Worm (Caenorhabditis elegans) whole organism, L3 larva: ENCODE results near the gene K01D12.20.

Experiments used
- aly-2 ChIP-seq: fragments of 150-350 bp; optimal IDR thresholded peaks from 2 replicates; lab custom pipeline; 2014; ENCODE audit warnings: missing biosample characterization, missing genetic modification characterization
- ceh-16 ChIP-seq: sonication (generic microtip); optimal IDR thresholded peaks from 2 replicates; lab custom pipeline; 2017; ENCODE audit warnings: missing biosample characterization, missing genetic modification characterization
- ceh-28 ChIP-seq: fragments of 150-350 bp; optimal IDR thresholded peaks from 2 replicates; lab custom pipeline; 2014; ENCODE audit warnings: missing biosample characterization, missing genetic modification reagents, missing genetic modification characterization
- ceh-82 ChIP-seq: fragments of 150-350 bp; optimal IDR thresholded peaks from 2 replicates; lab custom pipeline; 2014; ENCODE audit warnings: missing biosample characterization, missing genetic modification characterization
- ceh-9 ChIP-seq: sonication (generic microtip); optimal IDR thresholded peaks from 2 replicates; lab custom pipeline; 2018; ENCODE audit warnings: missing biosample characterization, missing genetic modification characterization
- daf-12 ChIP-seq: fragments of 150-350 bp; optimal IDR thresholded peaks from 2 replicates; lab custom pipeline; 2014; ENCODE audit warnings: missing biosample characterization, missing genetic modification reagents, missing genetic modification characterization
- egl-5 ChIP-seq: fragments of 150-350 bp; optimal IDR thresholded peaks from 2 replicates; lab custom pipeline; 2017; ENCODE audit warnings: missing biosample characterization, missing genetic modification reagents, missing genetic modification characterization, inconsistent platforms
- elt-1 ChIP-seq: fragments of 150-350 bp; optimal IDR thresholded peaks from 2 replicates; lab custom pipeline; 2014; ENCODE audit warnings: missing biosample characterization, missing genetic modification characterization
- elt-2 ChIP-seq: sonication (generic microtip); optimal IDR thresholded peaks from 2 replicates; lab custom pipeline; 2016; ENCODE audit warnings: missing genetic modification reagents, mild to moderate bottlenecking, missing genetic modification characterization, missing compliant biosample characterization
- elt-3 ChIP-seq, 3 experiments: fragments of 150-350 bp in 1 of 3; sonication (generic microtip) in 2 of 3; optimal IDR thresholded peaks; 2 replicates in 2 of 3; 4 replicates in 1 of 3; lab custom pipeline; 2014 to 2017; ENCODE audit warnings: missing biosample characterization in 3 of 3, missing genetic modification characterization in 3 of 3
- fkh-10 ChIP-seq: sonication (generic microtip); optimal IDR thresholded peaks from 2 replicates; lab custom pipeline; 2017; ENCODE audit warnings: missing biosample characterization, missing genetic modification reagents, missing genetic modification characterization
- fkh-2 ChIP-seq: fragments of 150-350 bp; optimal IDR thresholded peaks from 2 replicates; lab custom pipeline; 2014; ENCODE audit warnings: missing biosample characterization, missing genetic modification reagents, missing genetic modification characterization
- hmg-11 ChIP-seq: sonication (generic microtip); optimal IDR thresholded peaks from 2 replicates; lab custom pipeline; 2016; ENCODE audit warnings: missing genetic modification characterization, missing compliant biosample characterization
- jun-1 ChIP-seq: fragments of 150-350 bp; optimal IDR thresholded peaks from 2 replicates; lab custom pipeline; 2014; ENCODE audit warnings: missing biosample characterization, missing genetic modification reagents, missing genetic modification characterization
- lin-15B ChIP-seq: fragments of 150-350 bp; optimal IDR thresholded peaks from 2 replicates; lab custom pipeline; 2014; ENCODE audit warnings: missing biosample characterization, missing genetic modification characterization
- lin-39 ChIP-seq: fragments of 150-350 bp; optimal IDR thresholded peaks from 2 replicates; lab custom pipeline; 2018; ENCODE audit warnings: missing biosample characterization, missing genetic modification reagents, missing genetic modification characterization
- mdl-1 ChIP-seq: fragments of 150-350 bp; optimal IDR thresholded peaks from 2 replicates; lab custom pipeline; 2014; ENCODE audit warnings: missing biosample characterization, missing genetic modification characterization
- mml-1 ChIP-seq: fragments of 150-350 bp; sonication (generic microtip); optimal IDR thresholded peaks from 3 replicates; lab custom pipeline; 2014; ENCODE audit warnings: missing biosample characterization, missing genetic modification characterization
- nfya-1 ChIP-seq: sonication (generic microtip); optimal IDR thresholded peaks from 2 replicates; lab custom pipeline; 2017; ENCODE audit warnings: missing genetic modification characterization, mild to moderate bottlenecking, missing compliant biosample characterization, antibody characterized with exemption, moderate library complexity; ENCODE audit not compliant: insufficient read depth
- nhr-23 ChIP-seq: fragments of 150-350 bp; optimal IDR thresholded peaks from 2 replicates; lab custom pipeline; 2014; ENCODE audit warnings: missing biosample characterization, missing genetic modification reagents, missing genetic modification characterization
- nhr-237 ChIP-seq: fragments of 150-350 bp; optimal IDR thresholded peaks from 2 replicates; lab custom pipeline; 2014; ENCODE audit warnings: missing biosample characterization, missing genetic modification characterization
- nhr-43 ChIP-seq: sonication (generic microtip); optimal IDR thresholded peaks from 2 replicates; lab custom pipeline; 2016; ENCODE audit warnings: mild to moderate bottlenecking, missing genetic modification characterization, missing compliant biosample characterization; ENCODE audit not compliant: poor library complexity, severe bottlenecking
- nhr-67 ChIP-seq: fragments of 150-350 bp; optimal IDR thresholded peaks from 2 replicates; lab custom pipeline; 2014; ENCODE audit warnings: missing biosample characterization, missing genetic modification characterization
- nhr-76 ChIP-seq: fragments of 150-350 bp; sonication (generic microtip); optimal IDR thresholded peaks from 5 replicates; lab custom pipeline; 2014; ENCODE audit warnings: missing biosample characterization, missing genetic modification characterization
- nhr-77 ChIP-seq: fragments of 150-350 bp; optimal IDR thresholded peaks from 2 replicates; lab custom pipeline; 2014; ENCODE audit warnings: missing biosample characterization, missing genetic modification characterization
- pha-4 ChIP-seq: fragments of 150-350 bp; optimal IDR thresholded peaks from 2 replicates; lab custom pipeline; 2014; ENCODE audit warnings: missing biosample characterization, missing genetic modification reagents, missing genetic modification characterization
- pqm-1 ChIP-seq: fragments of 150-350 bp; optimal IDR thresholded peaks from 2 replicates; lab custom pipeline; 2017; ENCODE audit warnings: missing biosample characterization, missing genetic modification characterization, inconsistent platforms
- skn-1 ChIP-seq: fragments of 150-350 bp; optimal IDR thresholded peaks from 2 replicates; lab custom pipeline; 2014; ENCODE audit warnings: missing biosample characterization, missing genetic modification characterization
- snpc-4 ChIP-seq: fragments of 150-350 bp; optimal IDR thresholded peaks from 2 replicates; lab custom pipeline; 2014; ENCODE audit warnings: missing biosample characterization, missing genetic modification characterization
- tbx-2 ChIP-seq: sonication (generic microtip); optimal IDR thresholded peaks from 2 replicates; lab custom pipeline; 2016; ENCODE audit warnings: mild to moderate bottlenecking, missing genetic modification characterization, missing compliant biosample characterization
- unc-39 ChIP-seq: sonication (generic microtip); optimal IDR thresholded peaks from 4 replicates; lab custom pipeline; 2017; ENCODE audit warnings: missing biosample characterization, missing genetic modification characterization
- unc-62 ChIP-seq: fragments of 150-350 bp; sonication (generic microtip); optimal IDR thresholded peaks from 4 replicates; lab custom pipeline; 2014; ENCODE audit warnings: missing biosample characterization, missing genetic modification reagents, missing genetic modification characterization
- zag-1 ChIP-seq: fragments of 150-350 bp; optimal IDR thresholded peaks from 2 replicates; lab custom pipeline; 2014; ENCODE audit warnings: missing biosample characterization, missing genetic modification characterization
- ztf-11 ChIP-seq: fragments of 150-350 bp; optimal IDR thresholded peaks from 2 replicates; lab custom pipeline; 2014; ENCODE audit warnings: missing biosample characterization, missing genetic modification characterization

K01D12.20 gene

DNA sequence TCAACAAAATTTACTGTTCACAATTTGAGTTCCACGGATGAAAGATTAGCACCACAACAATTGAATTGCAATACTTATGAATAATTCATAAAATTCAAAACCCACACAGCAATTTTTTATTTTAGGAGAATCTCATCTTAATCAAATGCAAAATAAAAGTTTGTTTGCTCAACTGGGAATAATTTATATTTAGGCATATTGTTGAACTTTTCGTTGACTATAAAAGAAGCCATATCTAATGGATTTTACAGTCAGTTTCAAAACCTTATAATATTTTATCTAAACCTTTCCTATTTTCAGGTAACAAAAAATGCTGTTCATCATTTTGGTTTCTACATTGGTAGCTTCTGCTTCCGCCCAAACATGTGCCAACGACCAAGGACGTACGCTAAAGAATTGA, 17.7 kb upstream of the K01D12.20 start, which contains the start of gene C54D10.3:
C54D10.3 (plus strand) TSS at position 301 of the 400 bp plus-strand sequence.
- TF ChIP-seq ztf-11 (tag; lab: Kevin White, UChicago) (no peak), nhr-77 (tag; lab: Kevin White, UChicago) (no peak), ceh-16 (tag; lab: Kevin White, UChicago) (no peak), mdl-1 (tag; lab: Kevin White, UChicago) (no peak), unc-39 (tag; lab: Kevin White, UChicago) (no peak), jun-1 (no peak), fkh-10 (GFP tag; lab: Kevin White, UChicago) (no peak), tbx-2 (tag; lab: Kevin White, UChicago) (no peak), ceh-82 (no peak), aly-2 (tag; lab: Kevin White, UChicago) (no peak), nfya-1 (tag; lab: Kevin White, UChicago) (no peak), ceh-9 (tag; lab: Kevin White, UChicago) (no peak), nhr-76 (tag; lab: Kevin White, UChicago) (no peak), fkh-2 (tag; lab: Kevin White, UChicago) (no peak), zag-1 (tag; lab: Kevin White, UChicago) (no peak), unc-62 (GFP tag; lab: Kevin White, UChicago) (no peak)
- TF ChIP-seq, all 47 proteins: peak for 0

DNA sequence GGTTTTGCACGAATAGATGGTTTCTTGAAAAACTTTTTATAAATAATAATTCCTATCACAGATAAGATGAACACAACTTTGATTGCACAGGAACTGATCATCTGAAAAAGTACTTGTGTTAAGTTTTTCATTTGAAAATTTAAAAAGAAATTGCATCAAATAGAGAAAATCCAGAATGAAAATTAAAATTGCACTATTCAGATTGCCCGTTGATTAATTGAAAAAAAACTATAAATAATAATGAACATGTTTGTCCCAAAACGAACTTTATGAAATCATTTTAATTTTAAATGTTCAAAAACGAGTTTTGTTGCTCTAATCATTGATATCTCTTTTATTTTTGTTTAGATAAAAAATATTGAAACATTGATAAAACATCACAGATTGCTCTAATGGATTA, 16.7 kb upstream of the K01D12.20 start, which contains the start of gene cdr-3:
cdr-3 (minus strand) TSS at position 101 of the 400 bp plus-strand sequence.
- TF ChIP-seq ztf-11 (tag; lab: Kevin White, UChicago) (no peak), nhr-67 (tag; lab: Kevin White, UChicago) (no peak), lin-39 (tag; lab: Kevin White, UChicago) (no peak), nhr-237 (tag; lab: Kevin White, UChicago) (no peak), unc-39 (tag; lab: Kevin White, UChicago) (no peak), snpc-4 (tag; lab: Kevin White, UChicago) (no peak), hmg-11 (tag; lab: Kevin White, UChicago) (no peak), fkh-2 (tag; lab: Kevin White, UChicago) (no peak), elt-3 (tag; optimal IDR thresholded peaks at IDR 0.05; lab: Kevin White, UChicago) (no peak), nfya-1 (tag; lab: Kevin White, UChicago) (no peak), aly-2 (tag; lab: Kevin White, UChicago) (no peak), nhr-23 (tag; lab: Kevin White, UChicago) (no peak), skn-1 (tag; lab: Kevin White, UChicago) (no peak), zag-1 (tag; lab: Kevin White, UChicago) (no peak)

DNA sequence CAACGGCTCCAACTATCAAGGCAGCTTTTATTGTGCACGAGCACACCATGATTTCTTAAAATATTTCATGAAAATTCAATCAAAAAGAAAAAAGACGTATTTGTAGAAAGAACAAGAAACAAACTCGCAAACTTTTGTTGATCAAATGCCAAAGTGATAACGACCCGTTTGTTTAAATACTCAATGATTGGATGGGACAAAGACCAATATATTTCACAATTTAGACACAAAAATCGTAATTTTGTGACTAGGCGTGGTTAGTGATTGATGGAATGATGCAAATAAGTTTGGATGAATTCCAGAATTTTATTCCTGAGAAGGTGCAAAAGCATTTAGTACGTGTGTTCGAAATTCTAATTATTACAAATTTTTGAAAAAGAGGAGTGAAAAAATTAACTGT, 15.0 kb upstream of the K01D12.20 start, which contains the start of gene cdr-2:
cdr-2 (minus strand) TSS at position 54 of the 400 bp plus-strand sequence.
- no peak for TF ChIP-seq ztf-11 (tag; lab: Kevin White, UChicago)
- TF ChIP-seq elt-2: peak; percentile 78
- peak; percentile 79 for TF ChIP-seq pqm-1 (tag; lab: Kevin White, UChicago)

DNA sequence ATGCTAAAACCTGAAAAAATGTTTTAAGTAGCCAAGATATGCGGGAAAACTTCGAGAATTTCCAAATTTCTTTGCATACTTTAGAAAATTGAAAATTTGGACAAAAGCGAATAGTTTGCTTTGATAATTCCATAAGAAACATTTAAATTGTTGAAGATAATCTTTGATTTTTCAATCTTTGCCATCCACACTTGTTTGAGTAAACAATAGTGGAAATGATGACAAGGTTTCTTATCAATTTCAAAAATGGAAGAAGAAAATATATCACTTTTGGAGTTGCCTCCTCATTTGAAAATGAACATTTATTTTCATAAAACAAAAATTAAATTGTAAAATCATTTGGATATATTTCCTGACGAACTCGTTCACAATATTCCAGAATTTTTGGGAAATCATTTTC, 13.7 kb upstream of the K01D12.20 start:
- TF ChIP-seq nhr-237 (tag; lab: Kevin White, UChicago): no peak
- peak; percentile 55 for TF ChIP-seq pqm-1 (tag; lab: Kevin White, UChicago)
- no peak for TF ChIP-seq ceh-28
- TF ChIP-seq elt-2: peak; percentile 62
- TF ChIP-seq pha-4: peak; percentile 15
- no peak for TF ChIP-seq snpc-4 (tag; lab: Kevin White, UChicago)
- TF ChIP-seq skn-1 (tag; lab: Kevin White, UChicago): peak; percentile 51

DNA sequence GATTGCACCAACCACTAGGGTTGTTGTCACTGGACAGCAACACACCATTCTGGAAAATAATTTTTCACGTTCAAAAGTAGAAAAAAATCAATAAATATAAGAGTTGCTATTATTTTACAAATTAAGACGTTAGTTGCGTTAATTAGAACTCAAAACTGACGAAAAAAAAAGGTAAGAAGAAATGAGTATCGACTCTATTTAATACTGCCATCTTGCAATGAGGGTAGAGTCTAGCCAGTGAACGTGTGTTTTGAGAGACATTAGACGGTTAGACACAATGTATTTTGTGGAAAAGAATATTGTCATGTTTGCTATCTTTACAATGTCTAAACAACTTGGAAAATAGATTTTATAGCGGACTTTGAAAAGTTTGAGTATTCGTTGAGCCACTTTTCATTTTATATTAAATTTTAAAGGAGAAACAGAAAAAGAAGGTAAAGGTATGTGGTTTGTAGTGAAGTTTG, 13.1 kb upstream of the K01D12.20 start, which contains the start of gene cdr-6:
cdr-6 (minus strand) TSS at position 51 of the 464 bp plus-strand sequence.
- TF ChIP-seq lin-15B (no peak), ceh-28 (peak; percentile 28), daf-12 (tag; lab: Kevin White, UChicago) (no peak), pha-4 (peak; percentile 61), nhr-23 (tag; lab: Kevin White, UChicago) (peak; percentile 9), pqm-1 (tag; lab: Kevin White, UChicago) (peak; percentile 63), nhr-76 (tag; lab: Kevin White, UChicago) (no peak), skn-1 (tag; lab: Kevin White, UChicago) (no peak), egl-5 (tag; lab: Kevin White, UChicago) (no peak), mml-1 (tag; lab: Kevin White, UChicago) (no peak), elt-2 (peak; percentile 46), nhr-43 (tag; lab: Kevin White, UChicago) (no peak), elt-1 (tag; lab: Kevin White, UChicago) (no peak)
